Worm (Caenorhabditis elegans) whole organism, L2 larva: ENCODE measurements around the gene K07E3.4.
A peak's percentile ranks its signal among the peaks of the same experiment; 100 is the strongest.

Experiments
- C34F6.9 ChIP-seq: fragments of 150-350 bp; optimal IDR thresholded peaks from 2 replicates; lab custom pipeline; 2014; ENCODE audit warnings: missing biosample characterization, missing genetic modification characterization
- Y55F3AM.14 ChIP-seq: fragments of 200-800 bp; sonication (Bioruptor generic); optimal IDR thresholded peaks from 2 replicates; lab custom pipeline; 2018; ENCODE audit warnings: mild to moderate bottlenecking, missing genetic modification characterization, missing compliant biosample characterization
- ZK546.5 ChIP-seq: sonication (generic microtip); optimal IDR thresholded peaks from 2 replicates; lab custom pipeline; 2017; ENCODE audit warnings: missing biosample characterization, missing genetic modification characterization
- aly-2 ChIP-seq: fragments of 150-350 bp; optimal IDR thresholded peaks from 2 replicates; lab custom pipeline; 2014; ENCODE audit warnings: missing biosample characterization, missing genetic modification characterization
- ama-1 ChIP-seq: fragments of 150-350 bp; optimal IDR thresholded peaks from 2 replicates; lab custom pipeline; 2018; ENCODE audit warnings: inconsistent platforms
- blmp-1 ChIP-seq: sonication (generic microtip); optimal IDR thresholded peaks from 2 replicates; lab custom pipeline; 2017; ENCODE audit warnings: missing genetic modification characterization, mild to moderate bottlenecking, missing compliant biosample characterization, antibody characterized with exemption, moderate library complexity; ENCODE audit not compliant: insufficient read depth
- ceh-16 ChIP-seq: fragments of 150-350 bp; optimal IDR thresholded peaks from 2 replicates; lab custom pipeline; 2014; ENCODE audit warnings: missing biosample characterization, missing genetic modification characterization
- ceh-82 ChIP-seq: fragments of 150-350 bp; optimal IDR thresholded peaks from 2 replicates; lab custom pipeline; 2014; ENCODE audit warnings: missing biosample characterization, missing genetic modification characterization
- crh-2 ChIP-seq: sonication (generic microtip); optimal IDR thresholded peaks from 2 replicates; lab custom pipeline; 2017; ENCODE audit warnings: missing biosample characterization, missing genetic modification characterization
- dmd-4 ChIP-seq: sonication (generic microtip); optimal IDR thresholded peaks from 2 replicates; lab custom pipeline; 2017; ENCODE audit warnings: missing biosample characterization, missing genetic modification characterization
- egl-27 ChIP-seq: sonication (generic microtip); optimal IDR thresholded peaks from 3 replicates; lab custom pipeline; 2017; ENCODE audit warnings: missing biosample characterization, missing genetic modification reagents, missing genetic modification characterization
- elt-3 ChIP-seq: sonication (generic microtip); optimal IDR thresholded peaks from 2 replicates; lab custom pipeline; 2017; ENCODE audit warnings: missing biosample characterization, missing genetic modification characterization
- fos-1 ChIP-seq: fragments of 150-350 bp; optimal IDR thresholded peaks from 2 replicates; lab custom pipeline; 2014; ENCODE audit warnings: missing biosample characterization, missing genetic modification characterization
- gmeb-1 ChIP-seq: fragments of 150-350 bp; optimal IDR thresholded peaks from 2 replicates; lab custom pipeline; 2014; ENCODE audit warnings: missing biosample characterization, missing genetic modification characterization
- lin-11 ChIP-seq: fragments of 150-350 bp; sonication (generic microtip); optimal IDR thresholded peaks from 2 replicates; lab custom pipeline; 2014; ENCODE audit warnings: missing biosample characterization, missing genetic modification characterization, inconsistent platforms, mixed read lengths
- lin-13 ChIP-seq: fragments of 150-350 bp; optimal IDR thresholded peaks from 2 replicates; lab custom pipeline; 2014; ENCODE audit warnings: missing biosample characterization, missing genetic modification reagents, missing genetic modification characterization
- lsy-2 ChIP-seq, 2 experiments: fragments of 150-350 bp in 1 of 2; sonication (generic microtip) in 1 of 2; optimal IDR thresholded peaks; 2 replicates each; lab custom pipeline; 2014 to 2017; ENCODE audit warnings: missing biosample characterization in 2 of 2, missing genetic modification characterization in 2 of 2
- mab-5 ChIP-seq: fragments of 150-350 bp; optimal IDR thresholded peaks from 2 replicates; lab custom pipeline; 2014; ENCODE audit warnings: missing biosample characterization, missing genetic modification characterization
- mbf-1 ChIP-seq: sonication (generic microtip); optimal IDR thresholded peaks from 2 replicates; lab custom pipeline; 2017; ENCODE audit warnings: missing biosample characterization, missing genetic modification characterization
- nhr-10 ChIP-seq: sonication (generic microtip); optimal IDR thresholded peaks from 2 replicates; lab custom pipeline; 2017; ENCODE audit warnings: missing biosample characterization, missing genetic modification characterization
- nhr-11 ChIP-seq: fragments of 150-350 bp; optimal IDR thresholded peaks from 2 replicates; lab custom pipeline; 2014; ENCODE audit warnings: missing biosample characterization, missing genetic modification characterization
- nhr-12 ChIP-seq: fragments of 150-350 bp; optimal IDR thresholded peaks from 2 replicates; lab custom pipeline; 2014; ENCODE audit warnings: missing biosample characterization, missing genetic modification characterization
- nhr-129 ChIP-seq: fragments of 150-350 bp; optimal IDR thresholded peaks from 2 replicates; lab custom pipeline; 2014; ENCODE audit warnings: missing biosample characterization, missing genetic modification characterization
- nhr-23 ChIP-seq: fragments of 150-350 bp; optimal IDR thresholded peaks from 2 replicates; lab custom pipeline; 2014; ENCODE audit warnings: missing biosample characterization, missing genetic modification reagents, missing genetic modification characterization
- nhr-25 ChIP-seq: fragments of 150-350 bp; sonication (generic microtip); optimal IDR thresholded peaks from 3 replicates; lab custom pipeline; 2014; ENCODE audit warnings: missing biosample characterization, missing genetic modification characterization
- nhr-77 ChIP-seq: fragments of 150-350 bp; optimal IDR thresholded peaks from 2 replicates; lab custom pipeline; 2014; ENCODE audit warnings: missing biosample characterization, missing genetic modification characterization
- peb-1 ChIP-seq: fragments of 150-350 bp; optimal IDR thresholded peaks from 2 replicates; lab custom pipeline; 2014; ENCODE audit warnings: missing biosample characterization, missing genetic modification characterization
- sem-4 ChIP-seq: fragments of 150-350 bp; optimal IDR thresholded peaks from 2 replicates; lab custom pipeline; 2014; ENCODE audit warnings: missing biosample characterization, missing genetic modification reagents, missing genetic modification characterization
- skn-1 ChIP-seq: sonication (generic microtip); optimal IDR thresholded peaks from 2 replicates; lab custom pipeline; 2017; ENCODE audit warnings: missing biosample characterization, missing genetic modification characterization
- sma-3 ChIP-seq: sonication (generic microtip); optimal IDR thresholded peaks from 2 replicates; lab custom pipeline; 2016; ENCODE audit warnings: missing genetic modification reagents, missing genetic modification characterization, missing compliant biosample characterization
- sma-9 ChIP-seq, 2 experiments: fragments of 150-350 bp in 1 of 2; sonication (generic microtip) in 1 of 2; optimal IDR thresholded peaks; 2 replicates each; lab custom pipeline; 2014 to 2016; ENCODE audit warnings: missing genetic modification characterization in 2 of 2, mild to moderate bottlenecking in 1 of 2, missing biosample characterization in 1 of 2, missing compliant biosample characterization in 1 of 2, missing genetic modification reagents in 1 of 2, moderate library complexity in 1 of 2
- unc-39 ChIP-seq: fragments of 150-350 bp; optimal IDR thresholded peaks from 2 replicates; lab custom pipeline; 2014; ENCODE audit warnings: missing biosample characterization, missing genetic modification characterization
- unc-55 ChIP-seq: fragments of 150-350 bp; sonication (generic microtip); optimal IDR thresholded peaks from 3 replicates; lab custom pipeline; 2014; ENCODE audit warnings: missing biosample characterization, missing genetic modification reagents, missing genetic modification characterization
- unc-62 ChIP-seq: fragments of 150-350 bp; optimal IDR thresholded peaks from 2 replicates; lab custom pipeline; 2014; ENCODE audit warnings: missing biosample characterization, missing genetic modification reagents, missing genetic modification characterization
- zag-1 ChIP-seq: fragments of 150-350 bp; optimal IDR thresholded peaks from 2 replicates; lab custom pipeline; 2014; ENCODE audit warnings: missing biosample characterization, missing genetic modification characterization
- ztf-1 ChIP-seq: fragments of 200-800 bp; sonication (Bioruptor generic); conservative IDR thresholded peaks from 2 replicates; pipeline ENCODE4 v1.3.6; 2022; ENCODE audit warnings: missing genetic modification characterization, missing compliant biosample characterization
- ztf-11 ChIP-seq: sonication (generic microtip); optimal IDR thresholded peaks from 2 replicates; lab custom pipeline; 2017; ENCODE audit warnings: missing biosample characterization, missing genetic modification characterization
- ztf-4 ChIP-seq: fragments of 150-350 bp; optimal IDR thresholded peaks from 2 replicates; lab custom pipeline; 2014; ENCODE audit warnings: missing biosample characterization, missing genetic modification characterization

Gene K07E3.4

DNA sequence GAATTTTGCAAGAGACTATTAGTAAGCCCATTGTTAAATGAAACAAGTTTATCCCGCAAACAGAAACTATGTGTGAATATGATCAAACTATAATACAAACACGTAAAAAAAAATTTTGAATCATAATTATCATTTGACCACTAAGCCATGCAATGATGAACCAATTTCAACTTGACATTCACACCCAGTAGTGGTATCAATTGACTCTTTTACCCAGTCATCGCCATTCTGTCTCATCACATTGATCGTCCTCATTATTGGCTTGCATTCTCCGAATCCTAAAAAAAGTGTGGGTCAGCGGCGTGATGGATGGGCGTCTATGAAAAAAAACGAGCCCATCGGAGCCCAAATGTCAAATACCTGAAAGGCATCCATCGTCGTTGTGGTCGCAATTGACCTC, 36.5 kb upstream of the K07E3.4 start:
- TF ChIP-seq ama-1 (lab: Kevin White, UChicago) (no peak), lin-13 (GFP tag; lab: Kevin White, UChicago) (no peak), ztf-11 (no peak), fos-1 (tag; lab: Kevin White, UChicago) (no peak), nhr-12 (tag; lab: Kevin White, UChicago) (no peak), nhr-23 (no peak), zag-1 (tag; lab: Kevin White, UChicago) (no peak), unc-55 (GFP tag; lab: Kevin White, UChicago) (no peak), ceh-16 (tag; lab: Kevin White, UChicago) (no peak), lin-11 (no peak), mab-5 (tag; lab: Kevin White, UChicago) (no peak), ZK546.5 (tag; lab: Kevin White, UChicago) (no peak), skn-1 (no peak), ztf-1 (GFP tag; lab: Robert Waterston, UW) (no peak), sma-3 (GFP tag; lab: Kevin White, UChicago) (no peak), sem-4 (no peak), blmp-1 (tag; lab: Kevin White, UChicago) (no peak), nhr-11 (tag; lab: Kevin White, UChicago) (no peak), unc-39 (tag; lab: Kevin White, UChicago) (no peak)
- TF ChIP-seq, all 48 proteins: peak for 0

DNA sequence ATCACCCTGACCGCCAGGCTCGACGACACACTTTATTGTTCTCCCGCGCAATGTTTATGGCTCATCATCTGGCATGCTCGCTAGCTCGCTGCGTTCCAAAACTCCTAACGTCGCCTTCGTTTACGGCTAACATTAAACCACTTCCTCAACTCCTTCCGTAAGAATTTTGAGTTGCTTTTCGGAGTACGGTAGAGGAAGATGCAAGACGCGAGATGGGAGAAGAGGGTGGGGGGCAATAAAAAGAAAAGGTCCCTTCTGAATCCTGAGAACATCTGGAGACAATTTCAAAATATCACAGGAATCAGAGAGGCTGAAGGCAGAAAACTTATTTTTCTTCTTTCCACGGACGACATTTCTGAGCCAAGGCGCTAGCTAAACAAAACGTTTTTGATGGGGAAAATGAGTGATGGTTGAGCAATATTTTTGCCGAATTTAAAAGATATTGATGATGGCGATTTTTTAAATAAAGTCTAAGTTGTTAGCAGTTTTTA, 34.1 kb upstream of the K07E3.4 start:
- TF ChIP-seq dmd-4 (tag; lab: Kevin White, UChicago): no peak
- TF ChIP-seq nhr-10 (tag; lab: Kevin White, UChicago): no peak
- no peak for TF ChIP-seq ztf-4 (tag; lab: Kevin White, UChicago)
- no peak for TF ChIP-seq aly-2 (tag; lab: Kevin White, UChicago)
- TF ChIP-seq gmeb-1 (tag; lab: Kevin White, UChicago): no peak
- no peak for TF ChIP-seq skn-1
- no peak for TF ChIP-seq blmp-1 (tag; lab: Kevin White, UChicago)
- no peak for TF ChIP-seq elt-3
- no peak for TF ChIP-seq unc-55 (GFP tag; lab: Kevin White, UChicago)
- no peak for TF ChIP-seq nhr-12 (tag; lab: Kevin White, UChicago)
- TF ChIP-seq mab-5 (tag; lab: Kevin White, UChicago): no peak
- no peak for TF ChIP-seq ceh-16 (tag; lab: Kevin White, UChicago)
- TF ChIP-seq crh-2 (tag; lab: Kevin White, UChicago): no peak
- no peak for TF ChIP-seq unc-39 (tag; lab: Kevin White, UChicago)
- no peak for TF ChIP-seq lsy-2 (tag; optimal IDR thresholded peaks at IDR 0.05; lab: Kevin White, UChicago)

DNA sequence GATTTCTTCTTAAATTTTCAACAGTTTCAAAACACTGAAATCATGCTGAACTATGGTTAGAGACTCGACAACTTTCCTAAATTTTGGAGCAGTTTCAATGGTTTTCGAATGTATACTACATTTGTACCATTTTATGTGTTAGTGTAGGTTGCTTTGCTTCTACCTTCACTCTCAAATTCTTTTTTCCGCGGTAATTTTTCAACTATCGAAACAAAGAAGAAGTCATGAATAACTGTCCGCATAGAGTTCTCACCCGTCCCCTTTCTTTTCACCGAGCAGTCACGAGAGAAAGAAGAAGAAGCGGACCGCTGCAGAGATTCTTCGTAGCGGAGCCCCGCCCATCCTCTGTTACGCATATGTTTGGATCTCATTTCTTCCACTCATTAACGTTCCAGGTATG, 32.3 kb upstream of the K07E3.4 start, which contains the start of gene hlh-8:
Gene hlh-8 (plus strand): TSS at position 301 of the 400 bp plus-strand sequence.
- TF ChIP-seq crh-2 (tag; lab: Kevin White, UChicago) (no peak), elt-3 (no peak)

DNA sequence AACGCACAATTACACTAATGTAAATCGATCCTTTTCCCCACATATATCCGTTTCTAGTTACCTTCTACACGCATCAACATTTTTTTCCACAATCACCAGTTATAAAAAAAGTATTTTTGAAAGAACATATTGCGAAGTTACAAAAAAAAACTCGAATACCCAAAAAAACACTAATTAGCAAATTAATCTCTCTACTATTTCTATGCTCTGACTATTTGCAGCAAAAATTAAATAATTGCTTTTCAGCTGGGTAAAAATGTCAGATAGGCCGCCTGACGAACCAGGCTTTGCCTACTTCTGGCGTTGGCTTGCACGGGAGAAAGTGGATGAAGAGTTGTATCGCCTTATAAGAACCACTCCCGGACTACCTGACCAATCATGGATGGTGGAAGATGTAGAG, 26.4 kb upstream of the K07E3.4 start, which contains the start of gene K07E3.1:
Gene K07E3.1 (plus strand): TSS at position 247 of the 400 bp plus-strand sequence.
- TF ChIP-seq skn-1 (no peak), dmd-4 (tag; lab: Kevin White, UChicago) (no peak), crh-2 (tag; lab: Kevin White, UChicago) (no peak), peb-1 (tag; lab: Kevin White, UChicago) (no peak), nhr-12 (tag; lab: Kevin White, UChicago) (no peak), nhr-77 (no peak), gmeb-1 (tag; lab: Kevin White, UChicago) (no peak), Y55F3AM.14 (no peak), sem-4 (no peak), unc-55 (GFP tag; lab: Kevin White, UChicago) (no peak), aly-2 (tag; lab: Kevin White, UChicago) (no peak)

DNA sequence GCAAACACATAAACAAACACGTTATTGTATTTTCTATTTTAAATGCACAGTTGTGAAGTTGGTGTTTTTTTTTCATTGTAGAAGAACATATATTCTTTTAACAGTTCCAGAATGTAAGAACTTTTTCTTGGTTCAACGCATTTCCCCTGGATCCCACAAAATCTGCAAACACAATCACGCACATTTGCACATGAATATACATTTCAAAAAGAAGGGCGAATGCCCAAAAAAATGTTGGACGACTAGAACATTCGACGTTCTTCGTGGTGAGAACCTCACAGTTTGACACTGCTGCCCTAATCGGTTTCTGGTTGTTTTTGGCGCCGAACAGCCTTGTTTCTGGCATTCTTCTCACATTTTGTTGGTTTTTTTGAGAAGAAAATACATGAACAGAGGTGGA, 25.7 kb upstream of the K07E3.4 start:
- no peak for TF ChIP-seq mbf-1 (tag; lab: Kevin White, UChicago)
- TF ChIP-seq fos-1 (tag; lab: Kevin White, UChicago): no peak
- TF ChIP-seq unc-62: no peak
- no peak for TF ChIP-seq egl-27 (tag; lab: Kevin White, UChicago)
- TF ChIP-seq ztf-4 (tag; lab: Kevin White, UChicago): no peak
- TF ChIP-seq ztf-1 (GFP tag; lab: Robert Waterston, UW): no peak
- peak; percentile 51 for TF ChIP-seq nhr-129 (tag; lab: Kevin White, UChicago)
- TF ChIP-seq sma-3 (GFP tag; lab: Kevin White, UChicago): no peak
- no peak for TF ChIP-seq aly-2 (tag; lab: Kevin White, UChicago)
- no peak for TF ChIP-seq lsy-2 (tag; optimal IDR thresholded peaks at IDR 0.05; lab: Kevin White, UChicago)
- TF ChIP-seq sma-9 (GFP tag; optimal IDR thresholded peaks at IDR 0.05; lab: Kevin White, UChicago): peak; percentile 7
- no peak for TF ChIP-seq sma-9 (tag; optimal IDR thresholded peaks at IDR 0.05; lab: Kevin White, UChicago)
- TF ChIP-seq unc-55 (GFP tag; lab: Kevin White, UChicago): peak; percentile 69
- no peak for TF ChIP-seq ceh-16 (tag; lab: Kevin White, UChicago)
- TF ChIP-seq gmeb-1 (tag; lab: Kevin White, UChicago): peak; percentile 33
- peak; percentile 74 for TF ChIP-seq C34F6.9 (tag; lab: Kevin White, UChicago)
- no peak for TF ChIP-seq nhr-25 (tag; lab: Kevin White, UChicago)
- no peak for TF ChIP-seq dmd-4 (tag; lab: Kevin White, UChicago)
- TF ChIP-seq Y55F3AM.14: no peak
- no peak for TF ChIP-seq ceh-82
- peak; percentile 35 for TF ChIP-seq crh-2 (tag; lab: Kevin White, UChicago)
